ENCODE assay signal across 6 worm cellular contexts in genomic region chrIV:8978047-8978446, ce11.
TF ChIP-seq lines count a peak whose summit lies in the region.

No protein-coding gene starts in this region.

TF ChIP-seq in whole organism, L1 larva, 84 proteins besides CTCF, POLR2A, EP300 and RAD21:
- no peak for TF ChIP-seq fkh-8 (tag; optimal IDR thresholded peaks at IDR 0.05; lab: Kevin White, UChicago)
- TF ChIP-seq aha-1 (tag; optimal IDR thresholded peaks at IDR 0.05; lab: Kevin White, UChicago) = no peak
- peak; percentile 16 for TF ChIP-seq snu-23 (GFP tag; optimal IDR thresholded peaks at IDR 0.05; lab: Kevin White, UChicago)
- TF ChIP-seq nhr-20 (tag; optimal IDR thresholded peaks at IDR 0.05; lab: Kevin White, UChicago) = peak; percentile 14
- TF ChIP-seq lin-39 (tag; optimal IDR thresholded peaks at IDR 0.05; lab: Kevin White, UChicago) = peak; percentile 5
- no peak for TF ChIP-seq ets-5 (GFP tag; IDR thresholded peaks at IDR 0.05; lab: Robert Waterston, UW)
- TF ChIP-seq rnt-1 (tag; optimal IDR thresholded peaks at IDR 0.05; lab: Kevin White, UChicago) = peak; percentile 60
- peak; percentile 64 for TF ChIP-seq lin-14 (GFP tag; optimal IDR thresholded peaks at IDR 0.05; lab: Kevin White, UChicago)
- peak; percentile 2 for TF ChIP-seq nhr-11 (tag; optimal IDR thresholded peaks at IDR 0.05; lab: Kevin White, UChicago)
- TF ChIP-seq nhr-19 (GFP tag; conservative IDR thresholded peaks at IDR 0.05; lab: Robert Waterston, UW) = 0 out of 2 replicates have a peak, but pooled peaks have one; percentile 15
- peak; percentile 36 for TF ChIP-seq mef-2 (tag; optimal IDR thresholded peaks at IDR 0.05; lab: Kevin White, UChicago)
- TF ChIP-seq lsy-2 (tag; optimal IDR thresholded peaks at IDR 0.05; lab: Kevin White, UChicago) = peak in 1 of 2 experiments; percentile 43
- peak; percentile 73 for TF ChIP-seq nhr-71 (tag; optimal IDR thresholded peaks at IDR 0.05; lab: Kevin White, UChicago)
- no peak for TF ChIP-seq efl-1 (optimal IDR thresholded peaks at IDR 0.05; lab: Kevin White, UChicago)
- peak in 1 of 2 experiments; percentile 62 for TF ChIP-seq efl-1 (GFP tag; optimal IDR thresholded peaks at IDR 0.05 in 1 of 2; lab: Kevin White, UChicago)

TF ChIP-seq in whole organism, L2 larva, 48 proteins besides CTCF, POLR2A, EP300 and RAD21:
- TF ChIP-seq lin-13 (GFP tag; optimal IDR thresholded peaks at IDR 0.05; lab: Kevin White, UChicago) = no peak
- peak; percentile 32 for TF ChIP-seq C34F6.9 (tag; optimal IDR thresholded peaks at IDR 0.05; lab: Kevin White, UChicago)
- no peak for TF ChIP-seq unc-55 (GFP tag; optimal IDR thresholded peaks at IDR 0.05; lab: Kevin White, UChicago)
- TF ChIP-seq sma-9 (GFP tag; optimal IDR thresholded peaks at IDR 0.05; lab: Kevin White, UChicago) = peak; percentile 48
- no peak for TF ChIP-seq sma-9 (tag; optimal IDR thresholded peaks at IDR 0.05; lab: Kevin White, UChicago)
- peak in 1 of 2 experiments; percentile 61 for TF ChIP-seq lsy-2 (tag; optimal IDR thresholded peaks at IDR 0.05; lab: Kevin White, UChicago)
- TF ChIP-seq F13H6.1 (tag; optimal IDR thresholded peaks at IDR 0.05; lab: Kevin White, UChicago) = peak; percentile 42
- peak; percentile 27 for TF ChIP-seq ztf-4 (tag; optimal IDR thresholded peaks at IDR 0.05; lab: Kevin White, UChicago)
- peak; percentile 39 for TF ChIP-seq nhr-129 (tag; optimal IDR thresholded peaks at IDR 0.05; lab: Kevin White, UChicago)

TF ChIP-seq in whole organism, L3 larva, 47 proteins besides CTCF, POLR2A, EP300 and RAD21:
- TF ChIP-seq nhr-11 (tag; optimal IDR thresholded peaks at IDR 0.05; lab: Kevin White, UChicago) = peak; percentile 17
- TF ChIP-seq nhr-77 (tag; optimal IDR thresholded peaks at IDR 0.05; lab: Kevin White, UChicago) = no peak
- TF ChIP-seq elt-2 (tag; optimal IDR thresholded peaks at IDR 0.05; lab: Kevin White, UChicago) = no peak
- TF ChIP-seq nfya-1 (tag; optimal IDR thresholded peaks at IDR 0.05; lab: Kevin White, UChicago; ENCODE audit: insufficient read depth) = peak; percentile 7
- TF ChIP-seq ztf-11 (tag; optimal IDR thresholded peaks at IDR 0.05; lab: Kevin White, UChicago) = no peak
- TF ChIP-seq ceh-9 (tag; optimal IDR thresholded peaks at IDR 0.05; lab: Kevin White, UChicago) = no peak
- TF ChIP-seq pqm-1 (tag; optimal IDR thresholded peaks at IDR 0.05; lab: Kevin White, UChicago) = no peak
- no peak for TF ChIP-seq elt-1 (tag; optimal IDR thresholded peaks at IDR 0.05; lab: Kevin White, UChicago)
- no peak for TF ChIP-seq nhr-12 (tag; optimal IDR thresholded peaks at IDR 0.05; lab: Kevin White, UChicago)
- TF ChIP-seq lin-39 (tag; optimal IDR thresholded peaks at IDR 0.05; lab: Kevin White, UChicago) = no peak
- TF ChIP-seq nhr-23 (tag; optimal IDR thresholded peaks at IDR 0.05; lab: Kevin White, UChicago) = no peak
- TF ChIP-seq fkh-2 (tag; optimal IDR thresholded peaks at IDR 0.05; lab: Kevin White, UChicago) = no peak
TF ChIP-seq in whole organism, L3 larva: peak in this region for 2.

TF ChIP-seq in whole organism, L4 larva, 104 proteins besides CTCF, POLR2A, EP300 and RAD21 (continues in another document):
- no peak for TF ChIP-seq pha-4 (GFP tag; IDR thresholded peaks at IDR 0.05; lab: Robert Waterston, UW)
- TF ChIP-seq pha-4 (tag; optimal IDR thresholded peaks at IDR 0.05; lab: Kevin White, UChicago) = no peak
- no peak for TF ChIP-seq unc-39 (tag; optimal IDR thresholded peaks at IDR 0.05; lab: Kevin White, UChicago)
- TF ChIP-seq mes-2 (tag; optimal IDR thresholded peaks at IDR 0.05; lab: Kevin White, UChicago; ENCODE audit: poor library complexity, severe bottlenecking) = no peak
- no peak for TF ChIP-seq sdz-12 (GFP tag; optimal IDR thresholded peaks at IDR 0.05; lab: Kevin White, UChicago)
- TF ChIP-seq nhr-48 (tag; optimal IDR thresholded peaks at IDR 0.05; lab: Kevin White, UChicago) = no peak
- TF ChIP-seq jun-1 (tag; optimal IDR thresholded peaks at IDR 0.05; lab: Kevin White, UChicago) = no peak
- TF ChIP-seq dmd-9 (GFP tag; IDR thresholded peaks at IDR 0.05; lab: Robert Waterston, UW) = no peak
- TF ChIP-seq F49E8.2 (tag; optimal IDR thresholded peaks at IDR 0.05; lab: Kevin White, UChicago; ENCODE audit: borderline replicate concordance) = no peak
- TF ChIP-seq ztf-11 (tag; optimal IDR thresholded peaks at IDR 0.05; lab: Kevin White, UChicago) = no peak
- TF ChIP-seq daf-8 (GFP tag; IDR thresholded peaks at IDR 0.05; lab: Robert Waterston, UW) = no peak
- no peak for TF ChIP-seq ama-1 (optimal IDR thresholded peaks at IDR 0.05; lab: Kevin White, UChicago)
- no peak for TF ChIP-seq ztf-7 (tag; optimal IDR thresholded peaks at IDR 0.05; lab: Kevin White, UChicago)
- TF ChIP-seq F37D6.2 (tag; optimal IDR thresholded peaks at IDR 0.05; lab: Kevin White, UChicago) = no peak
- TF ChIP-seq hif-1 (tag; optimal IDR thresholded peaks at IDR 0.05; lab: Kevin White, UChicago) = no peak
- no peak for TF ChIP-seq mdt-29 (GFP tag; IDR thresholded peaks at IDR 0.05; lab: Robert Waterston, UW)
- TF ChIP-seq ces-1 (GFP tag; optimal IDR thresholded peaks at IDR 0.05; lab: Kevin White, UChicago) = no peak
- TF ChIP-seq php-3 (GFP tag; IDR thresholded peaks at IDR 0.05; lab: Robert Waterston, UW) = 0 out of 2 replicates have a peak, but pooled peaks have one; percentile 31
- TF ChIP-seq daf-19 (GFP tag; conservative IDR thresholded peaks at IDR 0.05; lab: Robert Waterston, UW) = no peak
- no peak for TF ChIP-seq nhr-41 (GFP tag; IDR thresholded peaks at IDR 0.05; lab: Robert Waterston, UW)
- no peak for TF ChIP-seq lin-13 (GFP tag; optimal IDR thresholded peaks at IDR 0.05; lab: Kevin White, UChicago)

TF ChIP-seq in whole organism, late embryonic, 69 proteins besides CTCF, POLR2A, EP300 and RAD21:
- TF ChIP-seq ceh-18 (tag; optimal IDR thresholded peaks at IDR 0.05; lab: Kevin White, UChicago) = peak; percentile 20
- no peak for TF ChIP-seq nhr-11 (tag; optimal IDR thresholded peaks at IDR 0.05; lab: Kevin White, UChicago)

TF ChIP-seq in whole organism, mixed stage, embryonic, 35 proteins besides CTCF, POLR2A, EP300 and RAD21:
- TF ChIP-seq hlh-1 (tag; optimal IDR thresholded peaks at IDR 0.05; lab: Kevin White, UChicago) (peak; percentile 51), tbx-8 (GFP tag; optimal IDR thresholded peaks at IDR 0.05; lab: Kevin White, UChicago) (no peak), sptf-1 (tag; optimal IDR thresholded peaks at IDR 0.05; lab: Kevin White, UChicago) (no peak), nhr-2 (tag; optimal IDR thresholded peaks at IDR 0.05; lab: Kevin White, UChicago) (no peak), ceh-39 (tag; optimal IDR thresholded peaks at IDR 0.05; lab: Kevin White, UChicago) (no peak), lin-32 (GFP tag; optimal IDR thresholded peaks at IDR 0.05; lab: Kevin White, UChicago) (no peak), nhr-12 (tag; optimal IDR thresholded peaks at IDR 0.05; lab: Kevin White, UChicago) (no peak), ces-1 (GFP tag; optimal IDR thresholded peaks at IDR 0.05; lab: Kevin White, UChicago) (no peak), mep-1 (tag; optimal IDR thresholded peaks at IDR 0.05; lab: Kevin White, UChicago) (no peak), bed-3 (GFP tag; optimal IDR thresholded peaks at IDR 0.05; lab: Kevin White, UChicago) (no peak), drap-1 (GFP tag; optimal IDR thresholded peaks at IDR 0.05; lab: Kevin White, UChicago) (no peak), snpc-4 (tag; optimal IDR thresholded peaks at IDR 0.05; lab: Kevin White, UChicago) (no peak), unc-120 (tag; optimal IDR thresholded peaks at IDR 0.05; lab: Kevin White, UChicago; ENCODE audit: poor library complexity, severe bottlenecking) (peak; percentile 25)
TF ChIP-seq in whole organism, mixed stage, embryonic: peak in this region for 2.

Comparison
In these comparisons a context has a peak if more than half of its experiments do, and no peak if none do; other contexts are left out.
1. Of the 29 proteins assayed by ChIP-seq in both whole organism, L4 larva and whole organism, L1 larva: peak only in whole organism, L4 larva: aha-1; only in whole organism, L1 larva: lin-39; in both: nhr-11; in neither: 25; mixed calls (peak in some experiments, not most) for 1.